Worm (Caenorhabditis elegans): ENCODE data around the gene str-30.

The str-30 gene

DNA sequence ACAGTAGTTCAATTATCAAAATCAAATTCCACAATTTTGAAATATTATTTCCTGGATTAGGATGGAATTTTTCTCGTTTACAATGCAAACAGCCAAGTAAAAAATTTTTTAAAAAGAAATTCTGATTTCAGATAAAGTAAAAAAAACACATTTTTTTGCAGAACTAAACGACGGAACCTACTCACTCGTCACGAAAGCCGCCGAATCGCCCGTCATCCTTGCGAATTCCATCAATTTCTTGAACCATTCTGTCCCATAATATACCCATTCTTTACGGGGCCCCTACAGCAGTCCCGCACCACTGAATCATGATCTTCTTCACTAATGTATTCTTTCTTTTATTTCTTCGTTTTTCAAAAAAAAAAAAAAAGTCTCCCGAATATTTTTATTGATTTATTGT lies 12.7 kb upstream of the str-30 start (continued):
- TF ChIP-seq lin-35 (GFP tag; optimal IDR thresholded peaks at IDR 0.05) = peak in 1 of 3 experiments; percentile 61
- TF ChIP-seq dpl-1 (GFP tag; optimal IDR thresholded peaks at IDR 0.05) = no peak
- TF ChIP-seq rec-8 (tag; optimal IDR thresholded peaks at IDR 0.05) = no peak
- no peak for TF ChIP-seq ekl-4 (GFP tag; IDR thresholded peaks at IDR 0.05)
- TF ChIP-seq hmg-20 (GFP tag; IDR thresholded peaks at IDR 0.05) = no peak

DNA sequence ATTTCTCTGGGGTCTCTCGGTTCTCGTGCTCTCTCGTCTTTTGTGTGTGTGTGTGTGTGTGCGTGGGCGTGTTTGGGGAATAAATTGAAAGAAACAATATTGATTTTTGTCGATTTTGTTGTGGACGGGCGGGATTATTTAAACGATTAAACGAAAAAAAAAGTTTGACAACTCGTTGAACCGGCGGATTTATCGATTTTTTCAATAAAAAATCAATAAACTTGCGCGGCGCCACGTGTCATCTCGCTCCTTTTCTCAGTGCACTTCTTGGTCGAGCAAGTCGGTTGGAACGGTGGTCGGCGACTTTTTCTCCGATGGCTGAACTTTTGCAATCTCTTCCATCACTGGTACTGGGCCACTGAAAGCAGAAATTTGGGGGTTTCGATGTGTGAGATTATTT lies 11.9 kb upstream of the str-30 start:
- TF ChIP-seq egl-18 (GFP tag; IDR thresholded peaks at IDR 0.05) (no peak), him-1 (tag; optimal IDR thresholded peaks at IDR 0.05) (peak; percentile 35), F23B12.7 (tag; optimal IDR thresholded peaks at IDR 0.05; ENCODE audit: insufficient read depth) (no peak), mcd-1 (GFP tag; IDR thresholded peaks at IDR 0.05) (0 out of 2 replicates have a peak, but pooled peaks have one; percentile 5), hmg-1.2 (GFP tag; IDR thresholded peaks at IDR 0.05) (peak; percentile 31; the same call in 1 of the 2 replicates), F57C9.4 (tag; optimal IDR thresholded peaks at IDR 0.05) (no peak), T26A5.8 (tag; optimal IDR thresholded peaks at IDR 0.05) (no peak), atf-7 (tag; optimal IDR thresholded peaks at IDR 0.05) (no peak)

DNA sequence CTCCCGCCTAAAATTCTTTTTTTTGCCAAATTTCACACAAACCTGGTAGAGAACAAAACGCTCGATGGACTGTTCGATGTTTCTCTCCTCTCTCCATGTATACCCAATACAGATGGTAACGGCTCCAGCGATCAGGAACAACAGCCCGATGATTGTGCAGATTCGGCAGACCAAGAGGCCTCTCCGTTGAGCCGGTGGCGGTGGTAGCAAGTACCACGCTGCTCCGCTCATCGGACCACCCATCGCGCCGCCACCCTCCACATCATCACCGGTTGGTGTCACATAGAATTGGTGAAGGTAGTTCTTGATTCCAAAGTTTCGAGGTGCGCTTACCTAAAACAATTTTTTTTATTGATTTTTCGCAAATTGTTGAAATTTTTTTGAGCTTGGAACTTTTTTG lies 10.1 kb upstream of the str-30 start:
- no peak for TF ChIP-seq ztf-26 (tag; optimal IDR thresholded peaks at IDR 0.05)
- no peak for TF ChIP-seq F57C9.4 (tag; optimal IDR thresholded peaks at IDR 0.05)
- TF ChIP-seq Y56A3A.18 (GFP tag; IDR thresholded peaks at IDR 0.05) = no peak
- no peak for TF ChIP-seq F52B5.7 (tag; optimal IDR thresholded peaks at IDR 0.05)
- no peak for TF ChIP-seq chd-7 (tag; optimal IDR thresholded peaks at IDR 0.05)
- no peak for TF ChIP-seq mel-28 (tag; optimal IDR thresholded peaks at IDR 0.05; ENCODE audit: borderline replicate concordance)
- 0 out of 2 replicates have a peak, but pooled peaks have one; percentile 45 for TF ChIP-seq egl-18 (GFP tag; IDR thresholded peaks at IDR 0.05)
- TF ChIP-seq ama-1 (optimal IDR thresholded peaks at IDR 0.05) = no peak
- no peak for TF ChIP-seq ama-1 (GFP tag; optimal IDR thresholded peaks at IDR 0.05)
- no peak for TF ChIP-seq ekl-4 (GFP tag; IDR thresholded peaks at IDR 0.05)
- no peak for TF ChIP-seq F10E7.11 (tag; optimal IDR thresholded peaks at IDR 0.05)
- TF ChIP-seq snpc-4 (GFP tag; optimal IDR thresholded peaks at IDR 0.05) = no peak
- no peak for TF ChIP-seq snpc-4 (tag; optimal IDR thresholded peaks at IDR 0.05)
- no peak for TF ChIP-seq ztf-22 (GFP tag; optimal IDR thresholded peaks at IDR 0.05)
- TF ChIP-seq let-607 (tag; optimal IDR thresholded peaks at IDR 0.05) = no peak
- 0 out of 2 replicates have a peak, but pooled peaks have one; percentile 47 for TF ChIP-seq madf-3 (GFP tag; IDR thresholded peaks at IDR 0.05)
- no peak for TF ChIP-seq C17E4.6 (GFP tag; IDR thresholded peaks at IDR 0.05)
- TF ChIP-seq attf-6 (GFP tag; IDR thresholded peaks at IDR 0.05) = no peak
- TF ChIP-seq let-526 (GFP tag; IDR thresholded peaks at IDR 0.05) = no peak
- TF ChIP-seq mcd-1 (GFP tag; IDR thresholded peaks at IDR 0.05) = 0 out of 2 replicates have a peak, but pooled peaks have one; percentile 11
- no peak for TF ChIP-seq hlh-26 (GFP tag; conservative IDR thresholded peaks at IDR 0.05)
- TF ChIP-seq Y53G8AR.9 (GFP tag; conservative IDR thresholded peaks at IDR 0.05) = 0 out of 2 replicates have a peak, but pooled peaks have one; percentile 15
- TF ChIP-seq ztf-28 (GFP tag; IDR thresholded peaks at IDR 0.05) = no peak
- TF ChIP-seq fkh-3 (tag; optimal IDR thresholded peaks at IDR 0.05) = no peak
- TF ChIP-seq Y79H2A.3 (GFP tag; conservative IDR thresholded peaks at IDR 0.05) = no peak
- no peak for TF ChIP-seq B0019.2 (GFP tag; conservative IDR thresholded peaks at IDR 0.05)
- no peak for TF ChIP-seq nfya-1 (tag; optimal IDR thresholded peaks at IDR 0.05; ENCODE audit: borderline replicate concordance, insufficient read depth)
- no peak for TF ChIP-seq unc-130 (GFP tag; optimal IDR thresholded peaks at IDR 0.05)
- TF ChIP-seq bed-2 (GFP tag; IDR thresholded peaks at IDR 0.05) = no peak
- TF ChIP-seq F39B2.1 (GFP tag; IDR thresholded peaks at IDR 0.05) = 0 out of 2 replicates have a peak, but pooled peaks have one; percentile 18
- no peak for TF ChIP-seq ceh-27 (GFP tag; optimal IDR thresholded peaks at IDR 0.05)
- no peak for TF ChIP-seq madf-8 (GFP tag; conservative IDR thresholded peaks at IDR 0.05)
- TF ChIP-seq Y53F4B.3 (GFP tag; IDR thresholded peaks at IDR 0.05) = no peak
- TF ChIP-seq sdz-38 (tag; optimal IDR thresholded peaks at IDR 0.05) = no peak
- TF ChIP-seq mes-4 (tag; optimal IDR thresholded peaks at IDR 0.05) = no peak
- 0 out of 2 replicates have a peak, but pooled peaks have one; percentile 7 for TF ChIP-seq hmg-1.2 (GFP tag; IDR thresholded peaks at IDR 0.05)
- TF ChIP-seq ztf-25 (GFP tag; IDR thresholded peaks at IDR 0.05) = no peak
